Fruit fly (Drosophila melanogaster): ENCODE measurements around the gene Alp5.

dm6 chr3R:20958599-20959150 lies 48.1 kb downstream of the Alp5 start:
- no peak for TF ChIP-seq Dll (optimal IDR thresholded peaks at IDR 0.05)
- TF ChIP-seq usp (GFP tag; optimal IDR thresholded peaks at IDR 0.05) = no peak
- TF ChIP-seq EcR (GFP tag; optimal IDR thresholded peaks at IDR 0.05) = no peak
